Worm (Caenorhabditis elegans) whole organism, late embryonic: ENCODE measurements around the gene srz-72.

Experiments used
- gmeb-2 ChIP-seq: sonication (generic microtip); optimal IDR thresholded peaks from 2 replicates; lab custom pipeline; 2016; ENCODE audit warnings: missing genetic modification characterization, inconsistent platforms, missing compliant biosample characterization
- sox-2 ChIP-seq: fragments of 200-800 bp; sonication (Bioruptor generic); IDR thresholded peaks from 2 replicates; pipeline ENCODE4 v1.3.6; 2022; ENCODE audit warnings: missing genetic modification reagents, missing genetic modification characterization, missing compliant biosample characterization

DNA sequence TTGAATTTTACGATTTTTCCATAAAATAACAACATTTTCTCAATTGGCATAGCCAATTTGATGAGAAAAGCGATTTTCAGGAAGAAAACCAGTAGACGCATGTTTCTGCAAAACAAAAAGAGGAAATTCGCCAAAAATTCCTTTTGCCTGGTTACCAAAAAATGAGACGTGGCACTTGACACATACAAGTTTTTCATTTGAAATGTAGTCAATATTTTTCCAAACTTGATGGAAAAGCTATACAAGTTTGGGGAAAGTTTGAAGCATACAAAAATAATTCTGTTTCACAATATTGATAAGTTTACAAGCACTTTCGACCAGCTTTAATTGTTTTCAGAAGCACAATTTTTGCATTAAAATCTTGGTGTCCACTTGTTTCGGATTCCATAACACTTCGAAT lies 18.3 kb upstream of the srz-72 start, which contains the start of gene clec-191:
- TF ChIP-seq gmeb-2 (tag; lab: Kevin White, UChicago): no peak
- no peak for TF ChIP-seq sox-2 (GFP tag; lab: Robert Waterston, UW)
